Worm (Caenorhabditis elegans) whole organism, young adult: ENCODE measurements around the gene F33D4.4.

Source experiments
- ama-1 ChIP-seq, 3 experiments: fragments of 150-350 bp in 1 of 3; sonication (generic microtip) in 2 of 3; optimal IDR thresholded peaks; 2 replicates each; lab custom pipeline; 2014 to 2018; ENCODE audit warnings: missing biosample characterization in 2 of 3, missing genetic modification characterization in 2 of 3, missing genetic modification reagents in 2 of 3
- attf-5 ChIP-seq: fragments of 200-800 bp; sonication (Bioruptor generic); optimal IDR thresholded peaks from 2 replicates; lab custom pipeline; 2018; ENCODE audit warnings: mild to moderate bottlenecking, missing genetic modification characterization, missing compliant biosample characterization
- dpff-1 ChIP-seq: sonication (generic microtip); optimal IDR thresholded peaks from 2 replicates; lab custom pipeline; 2017; ENCODE audit warnings: mild to moderate bottlenecking, missing genetic modification characterization, missing compliant biosample characterization
- dpl-1 ChIP-seq: fragments of 150-350 bp; optimal IDR thresholded peaks from 2 replicates; lab custom pipeline; 2014; ENCODE audit warnings: missing biosample characterization, missing genetic modification reagents, missing genetic modification characterization
- lir-1 ChIP-seq: fragments of 200-800 bp; sonication (Bioruptor generic); conservative IDR thresholded peaks from 2 replicates; pipeline ENCODE4 v1.3.6; 2022; ENCODE audit warnings: missing genetic modification reagents, missing genetic modification characterization, missing compliant biosample characterization
- nfya-1 ChIP-seq: sonication (generic microtip); optimal IDR thresholded peaks from 2 replicates; lab custom pipeline; 2017; ENCODE audit warnings: antibody characterized with exemption, missing compliant biosample characterization, missing genetic modification characterization, borderline replicate concordance; ENCODE audit not compliant: insufficient read depth
- xnd-1 ChIP-seq: sonication (generic microtip); optimal IDR thresholded peaks from 2 replicates; lab custom pipeline; 2016; ENCODE audit warnings: missing genotype, missing genetic modification reagents, missing genetic modification characterization, missing compliant biosample characterization

- no peak for TF ChIP-seq dpff-1 (tag; lab: Kevin White, UChicago)
- TF ChIP-seq nfya-1 (tag; lab: Kevin White, UChicago): no peak
- no peak for TF ChIP-seq xnd-1 (tag; lab: Kevin White, UChicago)
- no peak for TF ChIP-seq dpl-1 (GFP tag; lab: Kevin White, UChicago)
- TF ChIP-seq ama-1 (optimal IDR thresholded peaks at IDR 0.05; lab: Kevin White, UChicago): no peak
- no peak for TF ChIP-seq ama-1 (GFP tag; optimal IDR thresholded peaks at IDR 0.05; lab: Kevin White, UChicago)
- TF ChIP-seq lir-1 (GFP tag; lab: Robert Waterston, UW): no peak
- TF ChIP-seq attf-5: no peak
Measured at ce11 chrIV:7734619-7735018, 27.9 kb upstream of the F33D4.4 start, which contains the start of gene clx-1.
